Worm (Caenorhabditis elegans): ENCODE data around the gene fbxa-5.

DNA sequence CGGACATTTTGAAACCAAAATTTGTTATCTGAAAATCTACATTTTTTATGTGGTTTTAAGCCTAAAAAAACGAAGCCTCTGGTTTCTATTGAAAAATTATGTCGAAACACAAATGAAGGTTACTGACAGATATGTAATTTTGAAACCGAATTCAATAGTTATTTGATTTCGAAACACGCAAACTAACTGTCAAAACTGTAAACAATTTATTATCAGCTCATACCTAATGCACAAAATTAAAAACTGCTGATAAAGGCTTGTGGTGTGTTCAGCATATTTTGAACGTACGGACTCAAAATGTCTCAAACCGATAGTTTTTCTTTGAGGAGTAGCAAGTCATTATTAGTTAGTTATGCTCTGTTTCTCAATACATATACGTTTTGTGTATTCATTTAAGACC lies 2.3 kb upstream of the fbxa-5 start, which contains the start of gene fbxa-26:
- TF ChIP-seq unc-86 (tag; optimal IDR thresholded peaks at IDR 0.05) (no peak), fkh-10 (GFP tag; optimal IDR thresholded peaks at IDR 0.05) (no peak), unc-42 (tag; optimal IDR thresholded peaks at IDR 0.05) (no peak), sox-2 (GFP tag; IDR thresholded peaks at IDR 0.05) (no peak)

Data from whole organism, late embryonic.